Fruit fly (Drosophila melanogaster): ENCODE results near the gene Npc2c.

Npc2c gene

dm6 chr3R:10052695-10053382 is 7.2 kb upstream of the Npc2c start, which contains the start of the genes Fancl and Npc2e (continued):
- TF ChIP-seq pita (GFP tag; optimal IDR thresholded peaks at IDR 0.05) (no peak), stwl (tag; optimal IDR thresholded peaks at IDR 0.05) (peak; percentile 44), CG10267 (tag; optimal IDR thresholded peaks at IDR 0.05) (no peak), Sry-β (GFP tag; optimal IDR thresholded peaks at IDR 0.05) (no peak), ase (GFP tag; IDR thresholded peaks at IDR 0.05) (no peak), HmgD (GFP tag; optimal IDR thresholded peaks at IDR 0.05) (peak; percentile 1), Sin3A (optimal IDR thresholded peaks at IDR 0.05) (no peak), sqz (GFP tag; optimal IDR thresholded peaks at IDR 0.05) (no peak), org-1 (GFP tag; optimal IDR thresholded peaks at IDR 0.05) (no peak), BEAF-32 (GFP tag; optimal IDR thresholded peaks at IDR 0.05) (peak; percentile 45), amos (GFP tag; IDR thresholded peaks at IDR 0.05; ENCODE audit: partially characterized antibody) (0 out of 2 replicates have a peak, but pooled peaks have one; percentile 24), Xbp1 (GFP tag; optimal IDR thresholded peaks at IDR 0.05) (no peak), esg (GFP tag; conservative IDR thresholded peaks at IDR 0.05) (no peak), CG17612 (GFP tag; IDR thresholded peaks at IDR 0.05) (no peak), scrt (GFP tag; optimal IDR thresholded peaks at IDR 0.05) (no peak), CG2889 (GFP tag; IDR thresholded peaks at IDR 0.05) (no peak), sima (GFP tag; optimal IDR thresholded peaks at IDR 0.05) (no peak), br (optimal IDR thresholded peaks at IDR 0.05) (no peak), CG18011 (GFP tag; optimal IDR thresholded peaks at IDR 0.05) (no peak), zfh2 (GFP tag; optimal IDR thresholded peaks at IDR 0.05) (no peak), sna (GFP tag; IDR thresholded peaks at IDR 0.05; ENCODE audit: partially characterized antibody) (no peak), CG4282 (GFP tag; optimal IDR thresholded peaks at IDR 0.05) (no peak), CG1529 (GFP tag; optimal IDR thresholded peaks at IDR 0.05) (no peak), lola (GFP tag; optimal IDR thresholded peaks at IDR 0.05) (no peak), gcm (GFP tag; optimal IDR thresholded peaks at IDR 0.05) (no peak), CG15011 (GFP tag; optimal IDR thresholded peaks at IDR 0.05) (no peak), seq (GFP tag; IDR thresholded peaks at IDR 0.05) (no peak), CG32532 (GFP tag; IDR thresholded peaks at IDR 0.05) (no peak), btn (GFP tag; optimal IDR thresholded peaks at IDR 0.05) (no peak), slp2 (GFP tag; optimal IDR thresholded peaks at IDR 0.05) (no peak), CG18476 (GFP tag; optimal IDR thresholded peaks at IDR 0.05) (no peak), HHEX (GFP tag; optimal IDR thresholded peaks at IDR 0.05) (no peak), Bdp1 (GFP tag; optimal IDR thresholded peaks at IDR 0.05) (no peak)

dm6 chr3R:10053559-10053958 is 6.5 kb upstream of the Npc2c start:
- TF ChIP-seq onecut (GFP tag; IDR thresholded peaks at IDR 0.05): no peak
- TF ChIP-seq Fer2 (tag; optimal IDR thresholded peaks at IDR 0.05): no peak
- TF ChIP-seq pho (GFP tag; optimal IDR thresholded peaks at IDR 0.05): no peak
- no peak for TF ChIP-seq C15 (GFP tag; IDR thresholded peaks at IDR 0.05)
- TF ChIP-seq ac (GFP tag; optimal IDR thresholded peaks at IDR 0.05): no peak
- TF ChIP-seq hb (GFP tag; IDR thresholded peaks at IDR 0.05; ENCODE audit: partially characterized antibody): no peak
- no peak for TF ChIP-seq bab2 (GFP tag; optimal IDR thresholded peaks at IDR 0.05)
- no peak for TF ChIP-seq toy (GFP tag; IDR thresholded peaks at IDR 0.05)
- TF ChIP-seq row (GFP tag; IDR thresholded peaks at IDR 0.05): no peak
- TF ChIP-seq CG11560 (tag; IDR thresholded peaks at IDR 0.05): no peak
- no peak for TF ChIP-seq ems (GFP tag; optimal IDR thresholded peaks at IDR 0.05)
- no peak for TF ChIP-seq scrt (GFP tag; optimal IDR thresholded peaks at IDR 0.05)
- TF ChIP-seq ash1 (GFP tag; optimal IDR thresholded peaks at IDR 0.05): no peak
- no peak for TF ChIP-seq emc (GFP tag; optimal IDR thresholded peaks at IDR 0.05)
- no peak for TF ChIP-seq Mes4 (GFP tag; optimal IDR thresholded peaks at IDR 0.05)
- TF ChIP-seq CG3726 (GFP tag; IDR thresholded peaks at IDR 0.05): no peak
- TF ChIP-seq ci (GFP tag; IDR thresholded peaks at IDR 0.05): 0 out of 3 replicates have a peak, but pooled peaks have one; percentile 32
- no peak for TF ChIP-seq CG10431 (GFP tag; optimal IDR thresholded peaks at IDR 0.05)
- no peak for TF ChIP-seq Poxn (GFP tag; IDR thresholded peaks at IDR 0.05)
- no peak for TF ChIP-seq CG4424 (GFP tag; optimal IDR thresholded peaks at IDR 0.05)
- TF ChIP-seq CG14965 (GFP tag; optimal IDR thresholded peaks at IDR 0.05; ENCODE audit: borderline replicate concordance): no peak

All from whole organism, embryonic.